Fruit fly (Drosophila melanogaster) whole organism, embryonic: Measurements from ENCODE around the gene Polr2F.

ENCODE experiments used
- Ada2b ChIP-seq: fragments of 200-800 bp; sonication (Bioruptor generic); IDR thresholded peaks from 2 replicates; pipeline ENCODE4 v1.3.6; 2022; ENCODE audit warnings: missing biosample characterization, missing genetic modification characterization
- B-H1 ChIP-seq: fragments of 200-800 bp; sonication (Bioruptor generic); IDR thresholded peaks from 3 replicates; pipeline ENCODE4 v1.3.6; 2022; ENCODE audit warnings: missing biosample characterization, missing genetic modification characterization
- B-H2 ChIP-seq: fragments of 200-800 bp; sonication (Bioruptor generic); optimal IDR thresholded peaks from 2 replicates; lab custom pipeline; 2018; ENCODE audit warnings: missing biosample characterization, mild to moderate bottlenecking, missing genetic modification characterization
- Bteb2 ChIP-seq: fragments of 200-800 bp; sonication (Bioruptor generic); optimal IDR thresholded peaks from 2 replicates; lab custom pipeline; 2016; ENCODE audit warnings: missing biosample characterization, missing genetic modification characterization
- CG10147 ChIP-seq: fragments of 200-800 bp; sonication (Bioruptor generic); optimal IDR thresholded peaks from 2 replicates; lab custom pipeline; 2019; ENCODE audit warnings: missing biosample characterization, mild to moderate bottlenecking, missing genetic modification characterization, moderate library complexity
- CG10431 ChIP-seq: fragments of 200-800 bp; sonication (Bioruptor generic); optimal IDR thresholded peaks from 3 replicates; lab custom pipeline; 2018; ENCODE audit warnings: missing biosample characterization, mild to moderate bottlenecking, missing genetic modification characterization
- CG12104 ChIP-seq: fragments of 200-800 bp; sonication (Bioruptor generic); optimal IDR thresholded peaks from 3 replicates; lab custom pipeline; 2016; ENCODE audit warnings: missing biosample characterization, missing genetic modification characterization
- CG12391 ChIP-seq: fragments of 200-800 bp; sonication (Bioruptor generic); optimal IDR thresholded peaks from 3 replicates; lab custom pipeline; 2018; ENCODE audit warnings: missing biosample characterization, mild to moderate bottlenecking, missing genetic modification characterization, moderate library complexity
- CG13424 ChIP-seq: fragments of 200-800 bp; sonication (Bioruptor generic); optimal IDR thresholded peaks from 2 replicates; lab custom pipeline; 2019; ENCODE audit warnings: missing biosample characterization, mild to moderate bottlenecking, missing genetic modification characterization, moderate library complexity
- CG13894 ChIP-seq: fragments of 200-800 bp; sonication (Bioruptor generic); optimal IDR thresholded peaks from 3 replicates; lab custom pipeline; 2018; ENCODE audit warnings: missing biosample characterization, mild to moderate bottlenecking, missing genetic modification characterization, moderate library complexity
- CG14050 ChIP-seq: fragments of 200-800 bp; sonication (Bioruptor generic); IDR thresholded peaks from 3 replicates; pipeline ENCODE4 v1.3.6; 2022; ENCODE audit warnings: missing biosample characterization, missing genetic modification characterization
- CG14667 ChIP-seq: fragments of 200-800 bp; sonication (Bioruptor generic); IDR thresholded peaks from 2 replicates; pipeline ENCODE4 v1.3.6; 2022; ENCODE audit warnings: missing biosample characterization, missing genetic modification characterization
- CG15011 ChIP-seq: fragments of 200-800 bp; sonication (Bioruptor generic); optimal IDR thresholded peaks from 3 replicates; lab custom pipeline; 2018; ENCODE audit warnings: missing biosample characterization, mild to moderate bottlenecking, missing genetic modification characterization
- CG15696 ChIP-seq: fragments of 200-800 bp; sonication (Bioruptor generic); optimal IDR thresholded peaks from 2 replicates; lab custom pipeline; 2019; ENCODE audit warnings: missing biosample characterization, mild to moderate bottlenecking, missing genetic modification characterization, moderate library complexity
- CG2875 ChIP-seq: fragments of 200-800 bp; sonication (Bioruptor generic); optimal IDR thresholded peaks from 2 replicates; lab custom pipeline; 2017; ENCODE audit warnings: missing biosample characterization, mild to moderate bottlenecking, missing genetic modification characterization, missing genetic modification reagents
- CG3065 ChIP-seq: fragments of 200-800 bp; sonication (Bioruptor generic); optimal IDR thresholded peaks from 2 replicates; lab custom pipeline; 2016; ENCODE audit warnings: missing biosample characterization, missing genetic modification characterization
- CG33557 ChIP-seq: fragments of 200-800 bp; sonication (Bioruptor generic); optimal IDR thresholded peaks from 2 replicates; lab custom pipeline; 2019; ENCODE audit warnings: missing biosample characterization, mild to moderate bottlenecking, missing genetic modification characterization, moderate library complexity
- CG4617 ChIP-seq: fragments of 200-800 bp; sonication (Bioruptor generic); optimal IDR thresholded peaks from 3 replicates; lab custom pipeline; 2016; ENCODE audit warnings: missing biosample characterization, missing genetic modification characterization, borderline replicate concordance
- CG4820 ChIP-seq: fragments of 200-800 bp; sonication (Bioruptor generic); optimal IDR thresholded peaks from 3 replicates; lab custom pipeline; 2016; ENCODE audit warnings: missing biosample characterization, missing genetic modification characterization
- CG5245 ChIP-seq: fragments of 200-800 bp; sonication (Bioruptor generic); optimal IDR thresholded peaks from 3 replicates; lab custom pipeline; 2016; ENCODE audit warnings: missing biosample characterization, missing genetic modification characterization
- CG6175 ChIP-seq: fragments of 200-800 bp; sonication (Bioruptor generic); IDR thresholded peaks from 3 replicates; pipeline ENCODE4 v1.3.6; 2022; ENCODE audit warnings: missing biosample characterization, missing genetic modification characterization
- CG7987 ChIP-seq: fragments of 200-800 bp; sonication (Bioruptor generic); optimal IDR thresholded peaks from 2 replicates; lab custom pipeline; 2018; ENCODE audit warnings: missing biosample characterization, mild to moderate bottlenecking, missing genetic modification characterization, moderate library complexity
- CG8359 ChIP-seq: fragments of 200-800 bp; sonication (Bioruptor generic); optimal IDR thresholded peaks from 2 replicates; lab custom pipeline; 2017; ENCODE audit warnings: missing biosample characterization, mild to moderate bottlenecking, missing genetic modification characterization, borderline replicate concordance
- CG8765 ChIP-seq: fragments of 200-800 bp; sonication (Bioruptor generic); IDR thresholded peaks from 2 replicates; pipeline ENCODE4 v1.3.6; 2022; ENCODE audit warnings: missing biosample characterization, missing genetic modification characterization
- CG9215 ChIP-seq: fragments of 200-800 bp; sonication (Bioruptor generic); IDR thresholded peaks from 2 replicates; pipeline ENCODE4 v1.3.6; 2022; ENCODE audit warnings: missing biosample characterization, missing genetic modification characterization
- CG9817 ChIP-seq: fragments of 200-800 bp; sonication (Bioruptor generic); optimal IDR thresholded peaks from 2 replicates; lab custom pipeline; 2018; ENCODE audit warnings: missing biosample characterization, mild to moderate bottlenecking, missing genetic modification characterization, moderate library complexity
- CrebB ChIP-seq: fragments of 200-800 bp; sonication (Bioruptor generic); optimal IDR thresholded peaks from 3 replicates; lab custom pipeline; 2018; ENCODE audit warnings: missing biosample characterization, mild to moderate bottlenecking, missing genetic modification characterization
- Dp ChIP-seq: fragments of 200-800 bp; sonication (Bioruptor generic); optimal IDR thresholded peaks from 2 replicates; lab custom pipeline; 2018; ENCODE audit warnings: missing biosample characterization, mild to moderate bottlenecking, missing genetic modification characterization, moderate library complexity
- Drgx ChIP-seq: fragments of 200-800 bp; sonication (Bioruptor generic); IDR thresholded peaks from 2 replicates; pipeline ENCODE4 v1.3.6; 2022; ENCODE audit warnings: missing biosample characterization, missing genetic modification characterization
- HHEX ChIP-seq: fragments of 200-800 bp; sonication (Bioruptor generic); optimal IDR thresholded peaks from 3 replicates; lab custom pipeline; 2017; ENCODE audit warnings: missing biosample characterization, mild to moderate bottlenecking, missing genetic modification characterization, missing genetic modification reagents
- Hand ChIP-seq: fragments of 200-800 bp; sonication (Bioruptor generic); optimal IDR thresholded peaks from 2 replicates; lab custom pipeline; 2017; ENCODE audit warnings: mild to moderate bottlenecking, missing biosample characterization, missing genetic modification reagents, missing genetic modification characterization
- Oli ChIP-seq: fragments of 200-800 bp; sonication (Bioruptor generic); optimal IDR thresholded peaks from 2 replicates; lab custom pipeline; 2018; ENCODE audit warnings: missing biosample characterization, mild to moderate bottlenecking, missing genetic modification characterization, moderate library complexity
- Taf1 ChIP-seq: fragments of 200-800 bp; sonication (Bioruptor generic); IDR thresholded peaks from 2 replicates; pipeline ENCODE4 v1.3.6; 2022; ENCODE audit warnings: missing biosample characterization, missing genetic modification characterization
- Tbp ChIP-seq: fragments of >200 bp; optimal IDR thresholded peaks from 2 replicates; lab custom pipeline; 2018; ENCODE audit warnings: missing biosample characterization, missing genetic modification characterization
- br ChIP-seq: fragments of >200 bp; optimal IDR thresholded peaks from 2 replicates; lab custom pipeline; 2017
- chm ChIP-seq: fragments of 200-800 bp; sonication (Bioruptor generic); IDR thresholded peaks from 2 replicates; pipeline ENCODE4 v1.3.6; 2022; ENCODE audit warnings: missing biosample characterization, missing genetic modification characterization
- chn ChIP-seq: fragments of 200-800 bp; sonication (Bioruptor generic); optimal IDR thresholded peaks from 2 replicates; lab custom pipeline; 2016; ENCODE audit warnings: missing biosample characterization, missing genetic modification characterization
- disco-r ChIP-seq: fragments of 200-800 bp; sonication (Bioruptor generic); optimal IDR thresholded peaks from 2 replicates; lab custom pipeline; 2016; ENCODE audit warnings: missing biosample characterization, missing genetic modification characterization
- dmrt11E ChIP-seq: fragments of 200-800 bp; sonication (Bioruptor generic); optimal IDR thresholded peaks from 3 replicates; lab custom pipeline; 2018; ENCODE audit warnings: missing biosample characterization, mild to moderate bottlenecking, missing genetic modification characterization, moderate library complexity
- eve ChIP-seq, 2 experiments: fragments of >200 bp; optimal IDR thresholded peaks; 2 replicates each; lab custom pipeline; 2017; ENCODE audit warnings: missing biosample characterization in 2 of 2, missing genetic modification characterization in 2 of 2
- fd102C ChIP-seq: fragments of 200-800 bp; sonication (Bioruptor generic); optimal IDR thresholded peaks from 2 replicates; lab custom pipeline; 2018; ENCODE audit warnings: missing biosample characterization, mild to moderate bottlenecking, missing genetic modification characterization, moderate library complexity
- fd3F ChIP-seq: fragments of 200-800 bp; sonication (Bioruptor generic); optimal IDR thresholded peaks from 2 replicates; lab custom pipeline; 2018; ENCODE audit warnings: missing biosample characterization, mild to moderate bottlenecking, missing genetic modification characterization, moderate library complexity
- hb ChIP-seq: fragments of 200-800 bp; sonication (Bioruptor generic); IDR thresholded peaks from 3 replicates; pipeline ENCODE4 v1.3.6; 2022; ENCODE audit warnings: missing biosample characterization, missing genetic modification characterization; ENCODE audit not compliant: partially characterized antibody
- hth ChIP-seq: fragments of >200 bp; optimal IDR thresholded peaks from 2 replicates; lab custom pipeline; 2017; ENCODE audit warnings: inconsistent platforms
- nmo ChIP-seq: fragments of 200-800 bp; sonication (Bioruptor generic); optimal IDR thresholded peaks from 2 replicates; lab custom pipeline; 2018; ENCODE audit warnings: missing biosample characterization, mild to moderate bottlenecking, missing genetic modification characterization, moderate library complexity
- nom ChIP-seq: fragments of 200-800 bp; sonication (Bioruptor generic); optimal IDR thresholded peaks from 2 replicates; lab custom pipeline; 2017; ENCODE audit warnings: missing biosample characterization, missing genetic modification characterization, mild to moderate bottlenecking, moderate library complexity, missing genetic modification reagents
- pzg ChIP-seq: fragments of 200-800 bp; sonication (Bioruptor generic); optimal IDR thresholded peaks from 3 replicates; lab custom pipeline; 2018; ENCODE audit warnings: missing biosample characterization, mild to moderate bottlenecking, missing genetic modification characterization, moderate library complexity
- ssp ChIP-seq: fragments of 200-800 bp; sonication (Bioruptor generic); IDR thresholded peaks from 2 replicates; pipeline ENCODE4 v1.3.6; 2022; ENCODE audit warnings: missing biosample characterization, missing genetic modification characterization
- tgo ChIP-seq: fragments of 200-800 bp; sonication (Bioruptor generic); IDR thresholded peaks from 3 replicates; pipeline ENCODE4 v1.3.6; 2022; ENCODE audit warnings: missing biosample characterization, missing genetic modification characterization
- tup ChIP-seq: fragments of 200-800 bp; sonication (Bioruptor generic); optimal IDR thresholded peaks from 2 replicates; lab custom pipeline; 2016; ENCODE audit warnings: missing biosample characterization, mild to moderate bottlenecking, missing genetic modification characterization, moderate library complexity

The Polr2F gene

dm6 chr3R:5371563-5371962 is at the start of gene Polr2F (continued):
- TF ChIP-seq Taf1 (GFP tag; lab: Robert Waterston, UW) = peak; percentile 56; the same call in 1 of the 2 replicates
- TF ChIP-seq CG5245 (GFP tag; lab: Kevin White, UChicago) = peak; percentile 81
- TF ChIP-seq pzg = peak; percentile 98
- no peak for TF ChIP-seq br (lab: Kevin White, UChicago)
- TF ChIP-seq CG3065 (GFP tag; lab: Kevin White, UChicago) = peak; percentile 76
- TF ChIP-seq CG4820 = peak; percentile 68
- TF ChIP-seq fd102C (GFP tag; lab: Kevin White, UChicago) = peak; percentile 9
- TF ChIP-seq HHEX (GFP tag; lab: Kevin White, UChicago) = peak; percentile 76
- TF ChIP-seq CG10431 (GFP tag; lab: Kevin White, UChicago) = no peak
- peak; percentile 69 for TF ChIP-seq CrebB
- TF ChIP-seq Drgx = peak; percentile 63
- peak; percentile 93 for TF ChIP-seq B-H2 (GFP tag; lab: Kevin White, UChicago)
- TF ChIP-seq CG4617 (GFP tag; lab: Kevin White, UChicago) = peak; percentile 98
- TF ChIP-seq CG14050 (GFP tag; lab: Robert Waterston, UW) = 0 out of 3 replicates have a peak, but pooled peaks have one; percentile 38
- peak; percentile 82 for TF ChIP-seq Bteb2 (GFP tag; lab: Kevin White, UChicago)
- TF ChIP-seq hb = no peak
- TF ChIP-seq disco-r (GFP tag; lab: Kevin White, UChicago) = peak; percentile 72
- no peak for TF ChIP-seq CG2875 (GFP tag; lab: Kevin White, UChicago)
- peak; percentile 28 for TF ChIP-seq Hand (GFP tag; lab: Kevin White, UChicago)
- TF ChIP-seq CG8765 (GFP tag; lab: Robert Waterston, UW) = 0 out of 2 replicates have a peak, but pooled peaks have one; percentile 19
- peak; percentile 40 for TF ChIP-seq CG12104 (GFP tag; lab: Kevin White, UChicago)
- peak; percentile 79 for TF ChIP-seq CG12391 (tag; lab: Kevin White, UChicago)
- peak; percentile 78 for TF ChIP-seq nmo (GFP tag; lab: Kevin White, UChicago)
- no peak for TF ChIP-seq Tbp (GFP tag; lab: Kevin White, UChicago)
- peak; percentile 67 for TF ChIP-seq CG15696 (tag; lab: Kevin White, UChicago)
- peak; percentile 88 for TF ChIP-seq CG9817 (tag; lab: Kevin White, UChicago)
- TF ChIP-seq chm (GFP tag; lab: Robert Waterston, UW) = peak; percentile 69
- TF ChIP-seq Ada2b (GFP tag; lab: Robert Waterston, UW) = peak; percentile 42; the same call in 1 of the 2 replicates
- peak; percentile 70 for TF ChIP-seq fd3F (GFP tag; lab: Kevin White, UChicago)
- 0 out of 3 replicates have a peak, but pooled peaks have one; percentile 16 for TF ChIP-seq B-H1 (GFP tag; lab: Robert Waterston, UW)
- TF ChIP-seq tgo (GFP tag; lab: Robert Waterston, UW) = peak; percentile 67; the same call in 2 of the 3 replicates
- peak; percentile 82 for TF ChIP-seq CG7987 (GFP tag; lab: Kevin White, UChicago)
- TF ChIP-seq CG33557 (GFP tag; lab: Kevin White, UChicago) = peak; percentile 63
- peak; percentile 65 for TF ChIP-seq dmrt11E (tag; lab: Kevin White, UChicago)
- TF ChIP-seq Dp = peak; percentile 95
- peak; percentile 67 for TF ChIP-seq ssp (GFP tag; lab: Robert Waterston, UW)
- TF ChIP-seq Oli (tag; lab: Kevin White, UChicago) = peak; percentile 29
- TF ChIP-seq hth (lab: Kevin White, UChicago) = no peak
- peak; percentile 93 for TF ChIP-seq chn
- peak; percentile 81 for TF ChIP-seq tup
- TF ChIP-seq CG9215 (GFP tag; lab: Robert Waterston, UW) = peak; percentile 75
- TF ChIP-seq CG13424 (tag; lab: Kevin White, UChicago) = peak; percentile 73
- TF ChIP-seq CG14667 = peak; percentile 74
- TF ChIP-seq CG13894 = peak; percentile 89
- peak; percentile 54 for TF ChIP-seq nom (GFP tag; lab: Kevin White, UChicago)
- TF ChIP-seq CG15011 (GFP tag; lab: Kevin White, UChicago) = no peak
- peak; percentile 53; the same call in 2 of the 3 replicates for TF ChIP-seq CG6175
- no peak for TF ChIP-seq eve (GFP tag; optimal IDR thresholded peaks at IDR 0.05; lab: Kevin White, UChicago)
- no peak for TF ChIP-seq CG8359
- TF ChIP-seq CG10147 (GFP tag; lab: Kevin White, UChicago) = peak; percentile 69
